Worm (Caenorhabditis elegans): Measurements from ENCODE around the gene F01F1.11.

Gene F01F1.11

ce11 chrIII:5878215-5878614 is 6.5 kb upstream of the F01F1.11 start, which contains the start of the genes mig-21 and F01F1.2:
mig-21 (minus strand) TSS chrIII:5878380.
F01F1.2 (plus strand) TSS chrIII:5878554.
- TF ChIP-seq nfya-1 (tag; optimal IDR thresholded peaks at IDR 0.05; ENCODE audit: insufficient read depth) = peak; percentile 34
- TF ChIP-seq aly-2 (tag; optimal IDR thresholded peaks at IDR 0.05) = no peak
- no peak for TF ChIP-seq ceh-9 (tag; optimal IDR thresholded peaks at IDR 0.05)
- TF ChIP-seq lin-39 (tag; optimal IDR thresholded peaks at IDR 0.05) = no peak
- no peak for TF ChIP-seq daf-12 (tag; optimal IDR thresholded peaks at IDR 0.05)
- peak; percentile 12 for TF ChIP-seq pha-4 (tag; optimal IDR thresholded peaks at IDR 0.05)
- TF ChIP-seq lin-15B (tag; optimal IDR thresholded peaks at IDR 0.05) = peak; percentile 27
- no peak for TF ChIP-seq ZK546.5 (tag; optimal IDR thresholded peaks at IDR 0.05)

- peak; percentile 51 for TF ChIP-seq elt-2 (tag; optimal IDR thresholded peaks at IDR 0.05)
- TF ChIP-seq nhr-28 (tag; optimal IDR thresholded peaks at IDR 0.05) = no peak
- TF ChIP-seq nhr-23 (tag; optimal IDR thresholded peaks at IDR 0.05) = peak; percentile 10
These were observed 5.4 kb upstream of the F01F1.11 start for ce11 chrIII:5876867-5877641.

- peak in 1 of 3 experiments; percentile 7 for TF ChIP-seq elt-3 (tag; optimal IDR thresholded peaks at IDR 0.05)
- TF ChIP-seq nhr-23 (tag; optimal IDR thresholded peaks at IDR 0.05) = peak; percentile 43
- TF ChIP-seq lsy-12 (tag; optimal IDR thresholded peaks at IDR 0.05) = peak; percentile 27
- TF ChIP-seq mdl-1 (tag; optimal IDR thresholded peaks at IDR 0.05) = no peak
- TF ChIP-seq elt-2 (tag; optimal IDR thresholded peaks at IDR 0.05) = peak; percentile 3
- TF ChIP-seq unc-39 (tag; optimal IDR thresholded peaks at IDR 0.05) = no peak
- peak; percentile 42 for TF ChIP-seq lin-15B (tag; optimal IDR thresholded peaks at IDR 0.05)
- TF ChIP-seq pha-4 (tag; optimal IDR thresholded peaks at IDR 0.05) = peak; percentile 64
- no peak for TF ChIP-seq fkh-10 (GFP tag; optimal IDR thresholded peaks at IDR 0.05)
- TF ChIP-seq nhr-25 (tag; optimal IDR thresholded peaks at IDR 0.05) = peak; percentile 58
- TF ChIP-seq ama-1 (optimal IDR thresholded peaks at IDR 0.05) = peak; percentile 93
These were observed 4.5 kb upstream of the F01F1.11 start, which contains the start of gene aldo-2 for ce11 chrIII:5876140-5876675. aldo-2 (minus strand) TSS chrIII:5876625.

- TF ChIP-seq elt-2 (tag; optimal IDR thresholded peaks at IDR 0.05) = peak; percentile 48
- TF ChIP-seq lin-39 (tag; optimal IDR thresholded peaks at IDR 0.05) = no peak
- no peak for TF ChIP-seq lsy-12 (tag; optimal IDR thresholded peaks at IDR 0.05)
- no peak for TF ChIP-seq fos-1 (tag; optimal IDR thresholded peaks at IDR 0.05)
- no peak for TF ChIP-seq pha-4 (tag; optimal IDR thresholded peaks at IDR 0.05)
- no peak for TF ChIP-seq nhr-67 (tag; optimal IDR thresholded peaks at IDR 0.05)
- TF ChIP-seq jun-1 (tag; optimal IDR thresholded peaks at IDR 0.05) = no peak
- no peak for TF ChIP-seq ZK546.5 (tag; optimal IDR thresholded peaks at IDR 0.05)
- no peak for TF ChIP-seq daf-12 (tag; optimal IDR thresholded peaks at IDR 0.05)
- TF ChIP-seq nhr-43 (tag; optimal IDR thresholded peaks at IDR 0.05; ENCODE audit: poor library complexity, severe bottlenecking) = no peak
- TF ChIP-seq nhr-12 (tag; optimal IDR thresholded peaks at IDR 0.05) = no peak
- no peak for TF ChIP-seq unc-39 (tag; optimal IDR thresholded peaks at IDR 0.05)
- TF ChIP-seq elt-1 (tag; optimal IDR thresholded peaks at IDR 0.05) = peak; percentile 64
- no peak for TF ChIP-seq ceh-82 (tag; optimal IDR thresholded peaks at IDR 0.05)
These were observed 4.0 kb upstream of the F01F1.11 start for ce11 chrIII:5875705-5876104.

- TF ChIP-seq nhr-76 (tag; optimal IDR thresholded peaks at IDR 0.05) (no peak), fkh-2 (tag; optimal IDR thresholded peaks at IDR 0.05) (no peak), egl-27 (tag; optimal IDR thresholded peaks at IDR 0.05) (no peak), ztf-4 (tag; optimal IDR thresholded peaks at IDR 0.05) (no peak), snpc-4 (tag; optimal IDR thresholded peaks at IDR 0.05) (no peak), nhr-43 (tag; optimal IDR thresholded peaks at IDR 0.05; ENCODE audit: poor library complexity, severe bottlenecking) (no peak), aly-2 (tag; optimal IDR thresholded peaks at IDR 0.05) (no peak), nhr-23 (tag; optimal IDR thresholded peaks at IDR 0.05) (no peak), sea-2 (GFP tag; optimal IDR thresholded peaks at IDR 0.05) (no peak), unc-62 (GFP tag; optimal IDR thresholded peaks at IDR 0.05) (no peak), ztf-11 (tag; optimal IDR thresholded peaks at IDR 0.05) (no peak), skn-1 (tag; optimal IDR thresholded peaks at IDR 0.05) (no peak), nhr-25 (tag; optimal IDR thresholded peaks at IDR 0.05) (no peak), elt-1 (tag; optimal IDR thresholded peaks at IDR 0.05) (no peak), nhr-67 (tag; optimal IDR thresholded peaks at IDR 0.05) (no peak)
These were observed 3.7 kb upstream of the F01F1.11 start for ce11 chrIII:5875418-5875702.
